Worm (Caenorhabditis elegans) whole organism, L3 larva: ENCODE data around the gene xpc-1.

Source experiments
- R02D3.7 ChIP-seq: fragments of 150-350 bp; optimal IDR thresholded peaks from 2 replicates; lab custom pipeline; 2014; ENCODE audit warnings: missing biosample characterization, missing genetic modification characterization
- aly-2 ChIP-seq: fragments of 150-350 bp; optimal IDR thresholded peaks from 2 replicates; lab custom pipeline; 2014; ENCODE audit warnings: missing biosample characterization, missing genetic modification characterization
- ama-1 ChIP-seq: fragments of 150-350 bp; optimal IDR thresholded peaks from 2 replicates; lab custom pipeline; 2018
- ceh-16 ChIP-seq: sonication (generic microtip); optimal IDR thresholded peaks from 2 replicates; lab custom pipeline; 2017; ENCODE audit warnings: missing biosample characterization, missing genetic modification characterization
- ceh-9 ChIP-seq: sonication (generic microtip); optimal IDR thresholded peaks from 2 replicates; lab custom pipeline; 2018; ENCODE audit warnings: missing biosample characterization, missing genetic modification characterization
- daf-12 ChIP-seq: fragments of 150-350 bp; optimal IDR thresholded peaks from 2 replicates; lab custom pipeline; 2014; ENCODE audit warnings: missing biosample characterization, missing genetic modification reagents, missing genetic modification characterization
- egl-5 ChIP-seq: fragments of 150-350 bp; optimal IDR thresholded peaks from 2 replicates; lab custom pipeline; 2017; ENCODE audit warnings: missing biosample characterization, missing genetic modification reagents, missing genetic modification characterization, inconsistent platforms
- elt-1 ChIP-seq: fragments of 150-350 bp; optimal IDR thresholded peaks from 2 replicates; lab custom pipeline; 2014; ENCODE audit warnings: missing biosample characterization, missing genetic modification characterization
- elt-2 ChIP-seq: sonication (generic microtip); optimal IDR thresholded peaks from 2 replicates; lab custom pipeline; 2016; ENCODE audit warnings: missing genetic modification reagents, mild to moderate bottlenecking, missing genetic modification characterization, missing compliant biosample characterization
- eor-1 ChIP-seq, 2 experiments: fragments of 150-350 bp; optimal IDR thresholded peaks; 2 replicates each; lab custom pipeline; 2014 to 2018; ENCODE audit warnings: missing biosample characterization in 2 of 2, missing genetic modification characterization in 2 of 2
- fkh-2 ChIP-seq: fragments of 150-350 bp; optimal IDR thresholded peaks from 2 replicates; lab custom pipeline; 2014; ENCODE audit warnings: missing biosample characterization, missing genetic modification reagents, missing genetic modification characterization
- fos-1 ChIP-seq: fragments of 150-350 bp; optimal IDR thresholded peaks from 2 replicates; lab custom pipeline; 2014; ENCODE audit warnings: missing biosample characterization, missing genetic modification characterization
- hmg-11 ChIP-seq: sonication (generic microtip); optimal IDR thresholded peaks from 2 replicates; lab custom pipeline; 2016; ENCODE audit warnings: missing genetic modification characterization, missing compliant biosample characterization
- jun-1 ChIP-seq: fragments of 150-350 bp; optimal IDR thresholded peaks from 2 replicates; lab custom pipeline; 2014; ENCODE audit warnings: missing biosample characterization, missing genetic modification reagents, missing genetic modification characterization
- lin-15B ChIP-seq: fragments of 150-350 bp; optimal IDR thresholded peaks from 2 replicates; lab custom pipeline; 2014; ENCODE audit warnings: missing biosample characterization, missing genetic modification characterization
- lsy-12 ChIP-seq: sonication (generic microtip); optimal IDR thresholded peaks from 2 replicates; lab custom pipeline; 2016; ENCODE audit warnings: mild to moderate bottlenecking, missing genetic modification characterization, missing compliant biosample characterization
- mdl-1 ChIP-seq: fragments of 150-350 bp; optimal IDR thresholded peaks from 2 replicates; lab custom pipeline; 2014; ENCODE audit warnings: missing biosample characterization, missing genetic modification characterization
- nfya-1 ChIP-seq: sonication (generic microtip); optimal IDR thresholded peaks from 2 replicates; lab custom pipeline; 2017; ENCODE audit warnings: missing genetic modification characterization, mild to moderate bottlenecking, missing compliant biosample characterization, antibody characterized with exemption, moderate library complexity; ENCODE audit not compliant: insufficient read depth
- nhr-11 ChIP-seq: fragments of 150-350 bp; optimal IDR thresholded peaks from 2 replicates; lab custom pipeline; 2014; ENCODE audit warnings: missing biosample characterization, missing genetic modification characterization
- nhr-23 ChIP-seq: fragments of 150-350 bp; optimal IDR thresholded peaks from 2 replicates; lab custom pipeline; 2014; ENCODE audit warnings: missing biosample characterization, missing genetic modification reagents, missing genetic modification characterization
- nhr-237 ChIP-seq: fragments of 150-350 bp; optimal IDR thresholded peaks from 2 replicates; lab custom pipeline; 2014; ENCODE audit warnings: missing biosample characterization, missing genetic modification characterization
- nhr-25 ChIP-seq: sonication (generic microtip); optimal IDR thresholded peaks from 2 replicates; lab custom pipeline; 2017; ENCODE audit warnings: missing biosample characterization, missing genetic modification characterization
- nhr-43 ChIP-seq: sonication (generic microtip); optimal IDR thresholded peaks from 2 replicates; lab custom pipeline; 2016; ENCODE audit warnings: mild to moderate bottlenecking, missing genetic modification characterization, missing compliant biosample characterization; ENCODE audit not compliant: poor library complexity, severe bottlenecking
- nhr-67 ChIP-seq: fragments of 150-350 bp; optimal IDR thresholded peaks from 2 replicates; lab custom pipeline; 2014; ENCODE audit warnings: missing biosample characterization, missing genetic modification characterization
- nhr-76 ChIP-seq: fragments of 150-350 bp; sonication (generic microtip); optimal IDR thresholded peaks from 5 replicates; lab custom pipeline; 2014; ENCODE audit warnings: missing biosample characterization, missing genetic modification characterization
- nhr-77 ChIP-seq: fragments of 150-350 bp; optimal IDR thresholded peaks from 2 replicates; lab custom pipeline; 2014; ENCODE audit warnings: missing biosample characterization, missing genetic modification characterization
- pha-4 ChIP-seq: fragments of 150-350 bp; optimal IDR thresholded peaks from 2 replicates; lab custom pipeline; 2014; ENCODE audit warnings: missing biosample characterization, missing genetic modification reagents, missing genetic modification characterization
- sea-2 ChIP-seq: fragments of 150-350 bp; sonication (generic microtip); optimal IDR thresholded peaks from 4 replicates; lab custom pipeline; 2014; ENCODE audit warnings: missing biosample characterization, missing genetic modification reagents, missing genetic modification characterization
- skn-1 ChIP-seq: fragments of 150-350 bp; optimal IDR thresholded peaks from 2 replicates; lab custom pipeline; 2014; ENCODE audit warnings: missing biosample characterization, missing genetic modification characterization
- tbx-2 ChIP-seq: sonication (generic microtip); optimal IDR thresholded peaks from 2 replicates; lab custom pipeline; 2016; ENCODE audit warnings: mild to moderate bottlenecking, missing genetic modification characterization, missing compliant biosample characterization
- unc-39 ChIP-seq: sonication (generic microtip); optimal IDR thresholded peaks from 4 replicates; lab custom pipeline; 2017; ENCODE audit warnings: missing biosample characterization, missing genetic modification characterization
- unc-62 ChIP-seq: fragments of 150-350 bp; sonication (generic microtip); optimal IDR thresholded peaks from 4 replicates; lab custom pipeline; 2014; ENCODE audit warnings: missing biosample characterization, missing genetic modification reagents, missing genetic modification characterization
- zag-1 ChIP-seq: fragments of 150-350 bp; optimal IDR thresholded peaks from 2 replicates; lab custom pipeline; 2014; ENCODE audit warnings: missing biosample characterization, missing genetic modification characterization
- ztf-11 ChIP-seq: fragments of 150-350 bp; optimal IDR thresholded peaks from 2 replicates; lab custom pipeline; 2014; ENCODE audit warnings: missing biosample characterization, missing genetic modification characterization
- ztf-4 ChIP-seq: fragments of 150-350 bp; optimal IDR thresholded peaks from 2 replicates; lab custom pipeline; 2014; ENCODE audit warnings: missing biosample characterization, missing genetic modification characterization

xpc-1 gene

DNA sequence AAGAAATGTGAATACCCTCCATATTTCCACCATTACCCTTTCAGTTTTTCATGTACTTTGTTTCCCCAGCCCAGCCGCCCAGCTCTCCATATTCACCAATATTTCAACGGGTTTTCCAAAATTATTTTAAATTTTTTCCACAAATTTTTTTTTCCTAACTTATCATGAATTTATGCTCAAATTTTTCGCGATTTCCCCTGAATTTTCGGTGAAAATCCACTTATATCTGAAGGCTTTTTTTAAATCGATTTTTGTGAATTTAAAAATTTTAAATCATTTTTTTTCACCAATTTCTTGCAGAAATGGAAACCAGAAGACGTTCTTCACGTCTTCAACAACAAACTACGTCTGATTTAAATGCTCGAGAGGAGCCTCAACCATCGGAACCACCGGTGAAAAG, at the start of gene xpc-1:
Gene xpc-1 (plus strand): TSS at position 301 of the 400 bp plus-strand sequence.
- TF ChIP-seq R02D3.7 (tag; lab: Kevin White, UChicago) (no peak), zag-1 (tag; lab: Kevin White, UChicago) (no peak), lin-15B (no peak), nhr-23 (tag; lab: Kevin White, UChicago) (no peak), sea-2 (no peak), nhr-25 (tag; lab: Kevin White, UChicago) (no peak), aly-2 (tag; lab: Kevin White, UChicago) (no peak), nhr-76 (tag; lab: Kevin White, UChicago) (no peak), ztf-11 (tag; lab: Kevin White, UChicago) (no peak), elt-1 (tag; lab: Kevin White, UChicago) (no peak), mdl-1 (tag; lab: Kevin White, UChicago) (no peak), jun-1 (tag; lab: Kevin White, UChicago) (no peak), unc-62 (GFP tag; lab: Kevin White, UChicago) (no peak), daf-12 (tag; lab: Kevin White, UChicago) (no peak), nhr-67 (no peak)

DNA sequence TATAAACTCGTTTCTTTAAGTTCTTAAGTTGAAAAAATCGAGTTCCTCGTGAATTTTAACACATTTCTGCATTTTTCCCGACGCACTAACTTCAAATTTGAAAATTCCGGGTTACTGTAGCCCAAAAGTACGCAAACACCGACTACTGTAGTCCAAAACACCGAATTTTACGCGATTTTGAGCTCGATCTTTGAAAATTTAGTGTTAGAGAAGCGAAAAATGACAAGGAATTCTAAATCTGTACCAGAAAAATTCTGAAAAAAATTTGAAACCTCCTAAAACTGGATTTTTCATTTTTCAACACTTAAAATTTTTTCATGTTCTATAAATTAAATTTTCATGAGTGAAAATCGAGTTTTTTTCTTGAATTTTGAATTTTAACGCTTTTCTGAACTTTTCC, 47.7 kb upstream of the xpc-1 start:
- TF ChIP-seq hmg-11 (tag; lab: Kevin White, UChicago) (no peak), egl-5 (tag; lab: Kevin White, UChicago) (no peak), lsy-12 (tag; lab: Kevin White, UChicago) (no peak), ama-1 (no peak), eor-1 (tag; optimal IDR thresholded peaks at IDR 0.05; lab: Kevin White, UChicago) (no peak), nhr-237 (tag; lab: Kevin White, UChicago) (no peak), nhr-77 (tag; lab: Kevin White, UChicago) (no peak), jun-1 (tag; lab: Kevin White, UChicago) (no peak), mdl-1 (tag; lab: Kevin White, UChicago) (no peak), unc-62 (GFP tag; lab: Kevin White, UChicago) (no peak), ceh-16 (tag; lab: Kevin White, UChicago) (no peak), tbx-2 (no peak), nhr-25 (tag; lab: Kevin White, UChicago) (no peak), aly-2 (tag; lab: Kevin White, UChicago) (no peak), ztf-4 (tag; lab: Kevin White, UChicago) (no peak), nhr-11 (no peak), skn-1 (tag; lab: Kevin White, UChicago) (no peak), unc-39 (tag; lab: Kevin White, UChicago) (no peak)

DNA sequence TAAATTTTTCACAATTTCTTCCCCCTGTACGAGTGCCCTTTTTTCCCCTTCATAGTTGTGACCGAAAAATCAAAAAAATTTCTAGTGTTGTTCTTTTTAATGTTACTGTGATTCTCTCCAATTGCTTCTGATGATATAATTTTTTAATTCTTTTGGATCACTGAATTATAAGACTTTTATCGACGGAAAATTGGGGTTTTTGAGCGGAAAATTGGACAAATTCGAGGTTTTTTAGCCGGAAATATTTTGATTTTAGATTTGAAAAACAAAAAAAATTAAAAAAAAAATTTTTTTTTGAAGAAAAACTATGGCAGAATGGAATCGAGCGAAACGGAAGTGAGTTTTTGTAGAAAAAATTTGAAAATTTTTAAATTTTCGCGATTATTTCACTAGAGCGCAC, 45.0 kb upstream of the xpc-1 start, which contains the start of gene tsen-54:
Gene tsen-54 (plus strand): TSS at position 301 of the 400 bp plus-strand sequence.
- no peak for TF ChIP-seq nhr-77 (tag; lab: Kevin White, UChicago)
- no peak for TF ChIP-seq fos-1 (tag; lab: Kevin White, UChicago)
- TF ChIP-seq ama-1 = no peak
- TF ChIP-seq fkh-2 (tag; lab: Kevin White, UChicago) = no peak
- no peak for TF ChIP-seq egl-5 (tag; lab: Kevin White, UChicago)
- no peak for TF ChIP-seq ztf-4 (tag; lab: Kevin White, UChicago)

DNA sequence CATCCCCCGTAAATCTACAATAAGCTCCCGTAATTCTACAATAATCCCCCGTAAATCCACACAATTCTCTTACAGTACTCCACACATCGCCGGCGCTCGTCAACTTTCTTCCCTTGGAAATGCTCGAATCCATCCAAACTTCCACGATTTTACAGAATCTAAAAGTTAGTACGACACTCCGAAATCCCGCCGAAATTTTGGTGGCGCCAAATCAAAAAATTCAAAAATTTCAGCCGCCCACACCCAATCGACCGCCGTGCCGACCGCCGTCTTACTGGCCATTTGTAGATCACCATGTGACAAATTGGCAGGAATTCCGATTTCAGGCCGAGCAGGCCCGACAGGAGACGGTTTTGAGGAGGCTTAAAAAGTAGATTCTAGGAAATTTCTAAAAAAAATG, 40.6 kb upstream of the xpc-1 start:
- no peak for TF ChIP-seq zag-1 (tag; lab: Kevin White, UChicago)
- no peak for TF ChIP-seq nhr-11
- no peak for TF ChIP-seq nhr-43 (tag; lab: Kevin White, UChicago)
- no peak for TF ChIP-seq ztf-4 (tag; lab: Kevin White, UChicago)
- TF ChIP-seq unc-39 (tag; lab: Kevin White, UChicago) = no peak
- no peak for TF ChIP-seq nhr-25 (tag; lab: Kevin White, UChicago)

DNA sequence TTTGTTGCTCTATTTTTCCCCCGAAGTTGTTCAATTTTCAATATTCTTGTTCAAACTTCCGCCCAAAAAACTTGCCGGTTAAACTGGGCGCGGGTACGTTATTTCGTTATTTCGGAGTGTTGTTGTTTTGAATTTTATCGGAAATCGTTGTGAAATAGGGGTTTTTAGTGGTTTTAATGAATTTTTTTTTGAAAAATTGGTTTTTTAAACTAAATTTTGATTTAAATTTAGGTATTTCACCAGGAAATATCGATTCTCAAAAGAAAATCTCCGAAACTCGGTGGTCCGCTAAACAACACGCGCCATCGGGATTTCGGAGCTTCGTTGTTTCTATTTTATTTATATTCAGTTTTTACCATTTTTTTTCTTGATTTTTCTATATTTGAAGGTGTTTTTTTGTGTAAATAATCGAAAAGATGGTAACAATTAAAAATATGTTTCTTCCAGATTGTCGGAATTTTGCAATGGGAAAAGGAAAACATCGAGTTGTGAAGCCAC, 39.7 kb upstream of the xpc-1 start, which contains the start of gene F52C12.2:
Gene F52C12.2 (plus strand): TSS at position 448 of the 498 bp plus-strand sequence.
- TF ChIP-seq tbx-2 = no peak
- peak; percentile 64 for TF ChIP-seq pha-4 (tag; lab: Kevin White, UChicago)
- no peak for TF ChIP-seq daf-12 (tag; lab: Kevin White, UChicago)
- peak; percentile 52 for TF ChIP-seq hmg-11 (tag; lab: Kevin White, UChicago)
- TF ChIP-seq fos-1 (tag; lab: Kevin White, UChicago) = no peak
- TF ChIP-seq R02D3.7 (tag; lab: Kevin White, UChicago) = peak; percentile 2
- peak; percentile 13 for TF ChIP-seq elt-2 (tag; lab: Kevin White, UChicago)
- TF ChIP-seq ceh-9 (tag; lab: Kevin White, UChicago) = no peak
- TF ChIP-seq skn-1 (tag; lab: Kevin White, UChicago) = peak; percentile 56
- peak; percentile 67 for TF ChIP-seq lin-15B
- no peak for TF ChIP-seq nhr-43 (tag; lab: Kevin White, UChicago)
- TF ChIP-seq nhr-25 (tag; lab: Kevin White, UChicago) = no peak
- TF ChIP-seq nhr-23 (tag; lab: Kevin White, UChicago) = peak; percentile 16
- TF ChIP-seq elt-1 (tag; lab: Kevin White, UChicago) = no peak
- TF ChIP-seq nfya-1 = peak; percentile 55
